Fruit fly (Drosophila melanogaster) whole organism, embryonic: ENCODE data around the gene CG3703.

Source experiments
- Atf3 ChIP-seq: fragments of 200-800 bp; sonication (Bioruptor generic); optimal IDR thresholded peaks from 3 replicates; lab custom pipeline; 2016; ENCODE audit warnings: missing biosample characterization, missing genetic modification characterization
- CG11398 ChIP-seq: fragments of 200-800 bp; sonication (Bioruptor generic); optimal IDR thresholded peaks from 2 replicates; lab custom pipeline; 2016; ENCODE audit warnings: missing biosample characterization, missing genetic modification characterization
- CG12236 ChIP-seq: fragments of 200-800 bp; sonication (Bioruptor generic); optimal IDR thresholded peaks from 2 replicates; lab custom pipeline; 2016; ENCODE audit warnings: missing biosample characterization, missing genetic modification characterization
- CG1233 ChIP-seq: fragments of 200-800 bp; sonication (Bioruptor generic); optimal IDR thresholded peaks from 4 replicates; lab custom pipeline; 2018; ENCODE audit warnings: missing biosample characterization, mild to moderate bottlenecking, missing genetic modification characterization
- CG12942 ChIP-seq: fragments of 200-800 bp; sonication (Bioruptor generic); optimal IDR thresholded peaks from 3 replicates; lab custom pipeline; 2016; ENCODE audit warnings: missing biosample characterization, missing genetic modification characterization
- CG14050 ChIP-seq: fragments of 200-800 bp; sonication (Bioruptor generic); IDR thresholded peaks from 3 replicates; pipeline ENCODE4 v1.3.6; 2022; ENCODE audit warnings: missing biosample characterization, missing genetic modification characterization
- CG14441 ChIP-seq: fragments of 200-800 bp; sonication (Bioruptor generic); IDR thresholded peaks from 2 replicates; pipeline ENCODE4 v1.3.6; 2022; ENCODE audit warnings: missing biosample characterization, missing genetic modification characterization
- CG15011 ChIP-seq: fragments of 200-800 bp; sonication (Bioruptor generic); optimal IDR thresholded peaks from 3 replicates; lab custom pipeline; 2018; ENCODE audit warnings: missing biosample characterization, mild to moderate bottlenecking, missing genetic modification characterization
- CG15514 ChIP-seq: fragments of 200-800 bp; sonication (Bioruptor generic); optimal IDR thresholded peaks from 3 replicates; lab custom pipeline; 2017; ENCODE audit warnings: missing biosample characterization, missing genetic modification characterization, mild to moderate bottlenecking, moderate library complexity, missing genetic modification reagents
- CG17361 ChIP-seq: fragments of 200-800 bp; sonication (Bioruptor generic); IDR thresholded peaks from 3 replicates; pipeline ENCODE4 v1.3.6; 2022; ENCODE audit warnings: missing biosample characterization, missing genetic modification characterization
- CG17568 ChIP-seq: fragments of 200-800 bp; sonication (Bioruptor generic); optimal IDR thresholded peaks from 2 replicates; lab custom pipeline; 2018; ENCODE audit warnings: missing biosample characterization, mild to moderate bottlenecking, missing genetic modification characterization, moderate library complexity
- CG17612 ChIP-seq: fragments of 200-800 bp; sonication (Bioruptor generic); IDR thresholded peaks from 2 replicates; pipeline ENCODE4 v1.3.6; 2022; ENCODE audit warnings: missing biosample characterization, missing genetic modification characterization
- CG17802 ChIP-seq: fragments of 200-800 bp; sonication (Bioruptor generic); optimal IDR thresholded peaks from 2 replicates; lab custom pipeline; 2018; ENCODE audit warnings: missing biosample characterization, mild to moderate bottlenecking, missing genetic modification characterization, moderate library complexity
- CG17829 ChIP-seq: fragments of 200-800 bp; optimal IDR thresholded peaks from 2 replicates; lab custom pipeline; 2019; ENCODE audit warnings: missing biosample characterization, mild to moderate bottlenecking, missing genetic modification characterization, moderate library complexity
- CG1792 ChIP-seq: fragments of 200-800 bp; sonication (Bioruptor generic); optimal IDR thresholded peaks from 2 replicates; lab custom pipeline; 2016; ENCODE audit warnings: missing biosample characterization, missing genetic modification characterization
- CG18599 ChIP-seq: fragments of 200-800 bp; sonication (Bioruptor generic); optimal IDR thresholded peaks from 3 replicates; lab custom pipeline; 2017; ENCODE audit warnings: missing biosample characterization, missing genetic modification characterization, mild to moderate bottlenecking, moderate library complexity, missing genetic modification reagents
- CG2875 ChIP-seq: fragments of 200-800 bp; sonication (Bioruptor generic); optimal IDR thresholded peaks from 2 replicates; lab custom pipeline; 2017; ENCODE audit warnings: missing biosample characterization, mild to moderate bottlenecking, missing genetic modification characterization, missing genetic modification reagents
- CG3065 ChIP-seq: fragments of 200-800 bp; sonication (Bioruptor generic); optimal IDR thresholded peaks from 2 replicates; lab custom pipeline; 2016; ENCODE audit warnings: missing biosample characterization, missing genetic modification characterization
- CG31365 ChIP-seq: fragments of 200-800 bp; sonication (Bioruptor generic); optimal IDR thresholded peaks from 2 replicates; lab custom pipeline; 2018; ENCODE audit warnings: missing biosample characterization, mild to moderate bottlenecking, missing genetic modification characterization
- CG31388 ChIP-seq: fragments of 200-800 bp; sonication (Bioruptor generic); optimal IDR thresholded peaks from 2 replicates; lab custom pipeline; 2016; ENCODE audit warnings: missing biosample characterization, missing genetic modification characterization
- CG42726 ChIP-seq: fragments of 200-800 bp; sonication (Bioruptor generic); IDR thresholded peaks from 2 replicates; pipeline ENCODE4 v1.3.6; 2022; ENCODE audit warnings: missing biosample characterization, missing genetic modification characterization; ENCODE audit not compliant: partially characterized antibody
- CG6175 ChIP-seq: fragments of 200-800 bp; sonication (Bioruptor generic); IDR thresholded peaks from 3 replicates; pipeline ENCODE4 v1.3.6; 2022; ENCODE audit warnings: missing biosample characterization, missing genetic modification characterization
- CG6791 ChIP-seq: fragments of 200-800 bp; sonication (Bioruptor generic); IDR thresholded peaks from 3 replicates; pipeline ENCODE4 v1.3.6; 2022; ENCODE audit warnings: missing biosample characterization, missing genetic modification characterization; ENCODE audit not compliant: partially characterized antibody
- D19A ChIP-seq: fragments of 200-800 bp; optimal IDR thresholded peaks from 3 replicates; lab custom pipeline; 2019; ENCODE audit warnings: missing biosample characterization, mild to moderate bottlenecking, missing genetic modification characterization, moderate library complexity
- Dfd ChIP-seq, 2 experiments: fragments of >200 bp; optimal IDR thresholded peaks; 2 replicates each; lab custom pipeline; 2017; ENCODE audit warnings: missing biosample characterization in 2 of 2, missing genetic modification characterization in 2 of 2
- Fer1 ChIP-seq: fragments of 200-800 bp; sonication (Bioruptor generic); optimal IDR thresholded peaks from 2 replicates; lab custom pipeline; 2017; ENCODE audit warnings: missing biosample characterization, mild to moderate bottlenecking, missing genetic modification characterization
- H2.0 ChIP-seq: fragments of 200-800 bp; sonication (Bioruptor generic); IDR thresholded peaks from 2 replicates; pipeline ENCODE4 v1.3.6; 2022; ENCODE audit warnings: missing biosample characterization, missing genetic modification characterization
- HLH54F ChIP-seq: fragments of 200-800 bp; sonication (Bioruptor generic); optimal IDR thresholded peaks from 3 replicates; lab custom pipeline; 2016; ENCODE audit warnings: missing biosample characterization, missing genetic modification characterization
- Hr78 ChIP-seq, 2 experiments: fragments of 200-800 bp in 1 of 2; fragments of >200 bp in 1 of 2; sonication (Bioruptor generic) in 1 of 2; optimal IDR thresholded peaks; 2 replicates each; lab custom pipeline; 2017 to 2019; ENCODE audit warnings: missing biosample characterization in 2 of 2, missing genetic modification characterization in 2 of 2, mild to moderate bottlenecking in 1 of 2, moderate library complexity in 1 of 2
- Lim3 ChIP-seq: fragments of 200-800 bp; sonication (Bioruptor generic); IDR thresholded peaks from 2 replicates; pipeline ENCODE4 v1.3.6; 2022; ENCODE audit warnings: missing biosample characterization, missing genetic modification characterization
- Poxn ChIP-seq: fragments of 200-800 bp; sonication (Bioruptor generic); IDR thresholded peaks from 2 replicates; pipeline ENCODE4 v1.3.6; 2022; ENCODE audit warnings: missing biosample characterization, missing genetic modification characterization
- Ravus ChIP-seq: fragments of 200-800 bp; sonication (Bioruptor generic); IDR thresholded peaks from 2 replicates; pipeline ENCODE4 v1.3.6; 2022; ENCODE audit warnings: missing biosample characterization, missing genetic modification characterization
- ac ChIP-seq: fragments of 200-800 bp; sonication (Bioruptor generic); optimal IDR thresholded peaks from 3 replicates; lab custom pipeline; 2017; ENCODE audit warnings: missing biosample characterization, mild to moderate bottlenecking, missing genetic modification characterization
- bowl ChIP-seq: fragments of 200-800 bp; sonication (Bioruptor generic); IDR thresholded peaks from 2 replicates; pipeline ENCODE4 v1.3.6; 2022; ENCODE audit warnings: missing biosample characterization, missing genetic modification characterization
- cg ChIP-seq: fragments of 200-800 bp; sonication (Bioruptor generic); optimal IDR thresholded peaks from 3 replicates; lab custom pipeline; 2019; ENCODE audit warnings: missing biosample characterization, mild to moderate bottlenecking, missing genetic modification characterization, moderate library complexity
- chn ChIP-seq: fragments of 200-800 bp; sonication (Bioruptor generic); optimal IDR thresholded peaks from 2 replicates; lab custom pipeline; 2016; ENCODE audit warnings: missing biosample characterization, missing genetic modification characterization
- dpn ChIP-seq, 2 experiments: fragments of 200-800 bp; sonication (Bioruptor generic); optimal IDR thresholded peaks; 3 replicates each; lab custom pipeline; 2016; ENCODE audit warnings: missing biosample characterization in 2 of 2, missing genetic modification characterization in 2 of 2
- gem ChIP-seq: fragments of 200-800 bp; sonication (Bioruptor generic); optimal IDR thresholded peaks from 2 replicates; lab custom pipeline; 2019; ENCODE audit warnings: missing biosample characterization, mild to moderate bottlenecking, missing genetic modification characterization, moderate library complexity
- grau ChIP-seq: fragments of 200-800 bp; optimal IDR thresholded peaks from 3 replicates; lab custom pipeline; 2019; ENCODE audit warnings: missing biosample characterization, mild to moderate bottlenecking, missing genetic modification characterization, moderate library complexity
- jing ChIP-seq: fragments of 200-800 bp; sonication (Bioruptor generic); optimal IDR thresholded peaks from 2 replicates; lab custom pipeline; 2018; ENCODE audit warnings: missing biosample characterization, mild to moderate bottlenecking, missing genetic modification characterization
- lilli ChIP-seq: fragments of 200-800 bp; sonication (Bioruptor generic); optimal IDR thresholded peaks from 3 replicates; lab custom pipeline; 2016; ENCODE audit warnings: missing biosample characterization, missing genetic modification characterization
- maf-S ChIP-seq: fragments of 200-800 bp; sonication (Bioruptor generic); optimal IDR thresholded peaks from 2 replicates; lab custom pipeline; 2016; ENCODE audit warnings: missing biosample characterization, missing genetic modification characterization
- nerfin-2 ChIP-seq: fragments of 200-800 bp; sonication (Bioruptor generic); IDR thresholded peaks from 2 replicates; pipeline ENCODE4 v1.3.6; 2022; ENCODE audit warnings: missing biosample characterization, missing genetic modification characterization; ENCODE audit not compliant: partially characterized antibody
- phol ChIP-seq: fragments of 200-800 bp; sonication (Bioruptor generic); optimal IDR thresholded peaks from 3 replicates; lab custom pipeline; 2018; ENCODE audit warnings: missing biosample characterization, mild to moderate bottlenecking, missing genetic modification characterization, moderate library complexity
- run ChIP-seq: fragments of 200-800 bp; sonication (Bioruptor generic); optimal IDR thresholded peaks from 3 replicates; lab custom pipeline; 2018; ENCODE audit warnings: missing biosample characterization, mild to moderate bottlenecking, missing genetic modification characterization
- sima ChIP-seq: fragments of 200-800 bp; sonication (Bioruptor generic); optimal IDR thresholded peaks from 2 replicates; lab custom pipeline; 2016; ENCODE audit warnings: missing biosample characterization, missing genetic modification characterization
- sqz ChIP-seq: fragments of 200-800 bp; sonication (Bioruptor generic); optimal IDR thresholded peaks from 3 replicates; lab custom pipeline; 2018; ENCODE audit warnings: missing biosample characterization, mild to moderate bottlenecking, missing genetic modification characterization
- ssp ChIP-seq: fragments of 200-800 bp; sonication (Bioruptor generic); IDR thresholded peaks from 2 replicates; pipeline ENCODE4 v1.3.6; 2022; ENCODE audit warnings: missing biosample characterization, missing genetic modification characterization
- z ChIP-seq: fragments of 200-800 bp; sonication (Bioruptor generic); IDR thresholded peaks from 3 replicates; pipeline ENCODE4 v1.3.6; 2022; ENCODE audit warnings: missing biosample characterization, missing genetic modification characterization

CG3703 gene

DNA sequence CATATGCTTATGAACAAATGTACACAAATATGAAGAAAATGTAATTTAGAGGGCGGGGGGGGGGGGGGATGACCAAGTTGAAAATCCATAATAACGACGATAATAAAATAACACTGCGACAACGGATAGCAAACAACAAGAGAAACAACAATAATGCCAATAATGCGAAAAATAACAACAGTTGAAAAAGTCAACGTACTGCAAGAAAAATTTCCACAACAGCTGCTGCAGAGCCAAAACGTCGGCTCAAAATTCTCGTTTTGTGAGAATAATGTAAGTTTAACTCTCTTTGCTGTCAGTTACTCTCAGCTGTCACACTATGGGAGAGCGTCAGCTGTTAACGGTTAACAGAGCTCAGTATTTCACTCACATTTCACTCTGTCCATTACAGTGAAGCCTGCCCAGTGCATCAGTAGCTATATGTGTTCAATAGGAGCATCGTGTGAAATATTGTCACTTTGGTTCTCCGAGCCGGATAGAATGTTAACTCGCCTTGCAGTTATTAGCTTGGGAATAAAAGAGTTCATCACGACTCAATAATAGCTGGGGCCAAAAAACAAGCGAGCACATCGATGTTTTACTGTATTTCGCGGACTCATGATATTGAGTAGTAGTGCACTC, 44.7 kb downstream of the CG3703 start (continued):
- TF ChIP-seq Fer1 (GFP tag; lab: Kevin White, UChicago) (peak; percentile 85), CG42726 (GFP tag; lab: Robert Waterston, UW) (no peak), CG15011 (GFP tag; lab: Kevin White, UChicago) (peak; percentile 25), dpn (GFP tag; optimal IDR thresholded peaks at IDR 0.05; lab: Kevin White, UChicago) (peak; percentile 75 to 91), jing (peak; percentile 57), sima (GFP tag; lab: Kevin White, UChicago) (no peak), CG17829 (tag; lab: Kevin White, UChicago) (peak; percentile 78), z (GFP tag; lab: Robert Waterston, UW) (peak; percentile 96), CG14441 (GFP tag; lab: Robert Waterston, UW) (peak; percentile 87), CG1792 (GFP tag; lab: Kevin White, UChicago) (peak; percentile 42), CG17802 (tag; lab: Kevin White, UChicago) (peak; percentile 30), CG3065 (GFP tag; lab: Kevin White, UChicago) (peak; percentile 22), Hr78 (GFP tag; optimal IDR thresholded peaks at IDR 0.05; lab: Kevin White, UChicago) (peak in 1 of 2 experiments; percentile 22), CG15514 (GFP tag; lab: Kevin White, UChicago) (peak; percentile 58), sqz (GFP tag; lab: Kevin White, UChicago) (peak; percentile 51), CG14050 (GFP tag; lab: Robert Waterston, UW) (peak; percentile 64), CG6791 (GFP tag; lab: Robert Waterston, UW) (no peak), cg (GFP tag; lab: Kevin White, UChicago) (no peak), HLH54F (peak; percentile 77), D19A (tag; lab: Kevin White, UChicago) (peak; percentile 59), run (tag; lab: Kevin White, UChicago) (peak; percentile 44), CG31388 (GFP tag; lab: Kevin White, UChicago) (no peak), CG18599 (GFP tag; lab: Kevin White, UChicago) (peak; percentile 84), CG2875 (peak; percentile 53), bowl (GFP tag; lab: Robert Waterston, UW) (peak; percentile 30; the same call in 1 of the 2 replicates), Lim3 (GFP tag; lab: Robert Waterston, UW) (peak; percentile 43; the same call in 1 of the 2 replicates), CG17568 (GFP tag; lab: Kevin White, UChicago) (peak; percentile 53), CG12236 (GFP tag; lab: Kevin White, UChicago) (peak; percentile 61), CG11398 (GFP tag; lab: Kevin White, UChicago) (peak; percentile 79), Poxn (0 out of 2 replicates have a peak, but pooled peaks have one; percentile 23), CG17612 (GFP tag; lab: Robert Waterston, UW) (peak; percentile 38; the same call in 1 of the 2 replicates), chn (GFP tag; lab: Kevin White, UChicago) (peak; percentile 78), grau (tag; lab: Kevin White, UChicago) (peak; percentile 97), CG31365 (peak; percentile 47), CG1233 (GFP tag; lab: Kevin White, UChicago) (peak; percentile 51), H2.0 (GFP tag; lab: Robert Waterston, UW) (peak; percentile 83), maf-S (GFP tag; lab: Kevin White, UChicago) (peak; percentile 67), Ravus (no peak), CG12942 (peak; percentile 76), ssp (GFP tag; lab: Robert Waterston, UW) (peak; percentile 52; the same call in 1 of the 2 replicates), Atf3 (GFP tag; lab: Kevin White, UChicago) (peak; percentile 60), Dfd (GFP tag; optimal IDR thresholded peaks at IDR 0.05; lab: Kevin White, UChicago) (no peak), CG17361 (GFP tag; lab: Robert Waterston, UW) (peak; percentile 80), ac (peak; percentile 31), lilli (peak; percentile 84), gem (peak; percentile 86), nerfin-2 (GFP tag; lab: Robert Waterston, UW) (no peak), CG6175 (peak; percentile 29; the same call in 1 of the 3 replicates), phol (tag; lab: Kevin White, UChicago) (peak; percentile 77)
